Fruit fly (Drosophila melanogaster): ENCODE results near the gene CG13847.
A peak's percentile ranks its signal among the peaks of the same experiment; 100 is the strongest.

The CG13847 gene

dm6 chr3R:22436050-22436449, at the start of gene CG13847:
CG13847 (minus strand) TSS chr3R:22436150.
- no peak for TF ChIP-seq CG33017 (tag; optimal IDR thresholded peaks at IDR 0.05)
- TF ChIP-seq Clk (GFP tag; optimal IDR thresholded peaks at IDR 0.05) = no peak
- no peak for TF ChIP-seq Crg-1 (GFP tag; optimal IDR thresholded peaks at IDR 0.05)
- TF ChIP-seq CG12768 (GFP tag; optimal IDR thresholded peaks at IDR 0.05) = no peak
- no peak for TF ChIP-seq Hr96 (GFP tag; optimal IDR thresholded peaks at IDR 0.05)
- no peak for TF ChIP-seq bab1 (GFP tag; optimal IDR thresholded peaks at IDR 0.05)
- no peak for TF ChIP-seq pad (GFP tag; optimal IDR thresholded peaks at IDR 0.05)
- TF ChIP-seq cnc (optimal IDR thresholded peaks at IDR 0.05) = no peak
- no peak for TF ChIP-seq Mnt (GFP tag; optimal IDR thresholded peaks at IDR 0.05)

dm6 chr3R:22483537-22483936, 47.6 kb upstream of the CG13847 start:
- no peak for TF ChIP-seq Crg-1 (GFP tag; optimal IDR thresholded peaks at IDR 0.05)
- TF ChIP-seq ovo (GFP tag; optimal IDR thresholded peaks at IDR 0.05) = no peak
- TF ChIP-seq cnc (optimal IDR thresholded peaks at IDR 0.05) = no peak
- no peak for TF ChIP-seq bab1 (GFP tag; optimal IDR thresholded peaks at IDR 0.05)
- no peak for TF ChIP-seq CG33017 (tag; optimal IDR thresholded peaks at IDR 0.05)
- no peak for TF ChIP-seq kay (GFP tag; ENCODE audit: borderline replicate concordance)
- no peak for TF ChIP-seq CG7045 (GFP tag; optimal IDR thresholded peaks at IDR 0.05)
- TF ChIP-seq tj (GFP tag; optimal IDR thresholded peaks at IDR 0.05) = no peak
- TF ChIP-seq Hr96 (GFP tag; optimal IDR thresholded peaks at IDR 0.05) = no peak
- no peak for TF ChIP-seq CG14711 (tag; optimal IDR thresholded peaks at IDR 0.05)
- TF ChIP-seq CG11617 (GFP tag; optimal IDR thresholded peaks at IDR 0.05) = no peak

dm6 chr3R:22470064-22470463, 34.1 kb upstream of the CG13847 start:
- TF ChIP-seq cnc (optimal IDR thresholded peaks at IDR 0.05) (no peak), CG7101 (tag; optimal IDR thresholded peaks at IDR 0.05) (no peak), ovo (GFP tag; optimal IDR thresholded peaks at IDR 0.05) (no peak), cic (GFP tag; optimal IDR thresholded peaks at IDR 0.05) (peak; percentile 61)

- TF ChIP-seq Clk (GFP tag; optimal IDR thresholded peaks at IDR 0.05) (peak; percentile 66), CG33017 (tag; optimal IDR thresholded peaks at IDR 0.05) (peak; percentile 86), kay (GFP tag; ENCODE audit: borderline replicate concordance) (no peak), cic (GFP tag; optimal IDR thresholded peaks at IDR 0.05) (peak; percentile 55), Hr96 (GFP tag; optimal IDR thresholded peaks at IDR 0.05) (peak; percentile 78), cnc (optimal IDR thresholded peaks at IDR 0.05) (no peak), Mnt (GFP tag; optimal IDR thresholded peaks at IDR 0.05) (peak; percentile 65), CG14711 (tag; optimal IDR thresholded peaks at IDR 0.05) (peak; percentile 63), Crg-1 (GFP tag; optimal IDR thresholded peaks at IDR 0.05) (no peak), toe (GFP tag; optimal IDR thresholded peaks at IDR 0.05) (peak; percentile 56), tj (GFP tag; optimal IDR thresholded peaks at IDR 0.05) (no peak), CG11617 (GFP tag; optimal IDR thresholded peaks at IDR 0.05) (peak; percentile 0), CG7101 (tag; optimal IDR thresholded peaks at IDR 0.05) (peak; percentile 81), CG7045 (GFP tag; optimal IDR thresholded peaks at IDR 0.05) (peak; percentile 77), CG12768 (GFP tag; optimal IDR thresholded peaks at IDR 0.05) (peak; percentile 84), bab1 (GFP tag; optimal IDR thresholded peaks at IDR 0.05) (no peak), CG5204 (GFP tag; optimal IDR thresholded peaks at IDR 0.05) (no peak), ovo (GFP tag; optimal IDR thresholded peaks at IDR 0.05) (no peak), CG1620 (GFP tag; optimal IDR thresholded peaks at IDR 0.05) (no peak), pad (GFP tag; optimal IDR thresholded peaks at IDR 0.05) (peak; percentile 9)
Measured at dm6 chr3R:22468829-22469487, 33.0 kb upstream of the CG13847 start.

DNA sequence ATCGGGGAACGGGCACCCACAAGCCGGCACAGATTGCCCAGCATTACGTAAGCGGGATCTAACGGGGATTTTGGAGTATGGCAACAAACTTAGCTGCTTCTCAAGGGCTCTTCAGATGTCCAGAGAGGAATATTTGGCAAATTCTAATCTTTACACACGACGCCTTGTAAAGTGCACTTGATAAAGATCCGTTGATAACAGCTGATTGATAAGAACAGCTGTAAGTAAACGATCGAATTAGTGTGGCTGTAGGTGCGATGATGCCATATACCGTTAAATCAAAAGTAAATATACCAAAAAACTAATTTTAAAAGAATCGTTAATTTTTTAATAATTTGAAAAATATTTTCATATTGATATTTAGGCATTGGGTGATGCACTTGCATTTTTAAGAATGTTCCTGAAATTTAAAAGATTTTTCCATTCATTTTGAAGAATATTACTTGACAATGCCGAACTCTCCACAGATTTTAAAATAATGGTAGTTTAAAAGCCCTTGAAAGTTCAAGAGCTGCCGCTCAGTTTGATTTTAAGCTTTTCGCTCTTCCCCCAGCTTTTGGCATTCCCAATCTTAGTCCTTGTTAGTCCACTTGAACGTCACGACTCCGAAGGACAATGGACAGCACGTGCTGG, 32.1 kb upstream of the CG13847 start, which contains the start of the genes CG5377 and Nrx-1:
Gene CG5377, minus strand, starts transcription at position 219 of the 633 bp plus-strand sequence.
Gene Nrx-1, plus strand, starts transcription at position 574 of the 633 bp plus-strand sequence.
- no peak for TF ChIP-seq tj (GFP tag; optimal IDR thresholded peaks at IDR 0.05)
- TF ChIP-seq CG7101 (tag; optimal IDR thresholded peaks at IDR 0.05) = no peak
- no peak for TF ChIP-seq Mnt (GFP tag; optimal IDR thresholded peaks at IDR 0.05)
- TF ChIP-seq ovo (GFP tag; optimal IDR thresholded peaks at IDR 0.05) = peak; percentile 79
- peak; percentile 19 for TF ChIP-seq cic (GFP tag; optimal IDR thresholded peaks at IDR 0.05)
- peak; percentile 60 for TF ChIP-seq bab1 (GFP tag; optimal IDR thresholded peaks at IDR 0.05)
- TF ChIP-seq CG7045 (GFP tag; optimal IDR thresholded peaks at IDR 0.05) = no peak
- TF ChIP-seq kay (GFP tag; ENCODE audit: borderline replicate concordance) = peak; percentile 74

DNA sequence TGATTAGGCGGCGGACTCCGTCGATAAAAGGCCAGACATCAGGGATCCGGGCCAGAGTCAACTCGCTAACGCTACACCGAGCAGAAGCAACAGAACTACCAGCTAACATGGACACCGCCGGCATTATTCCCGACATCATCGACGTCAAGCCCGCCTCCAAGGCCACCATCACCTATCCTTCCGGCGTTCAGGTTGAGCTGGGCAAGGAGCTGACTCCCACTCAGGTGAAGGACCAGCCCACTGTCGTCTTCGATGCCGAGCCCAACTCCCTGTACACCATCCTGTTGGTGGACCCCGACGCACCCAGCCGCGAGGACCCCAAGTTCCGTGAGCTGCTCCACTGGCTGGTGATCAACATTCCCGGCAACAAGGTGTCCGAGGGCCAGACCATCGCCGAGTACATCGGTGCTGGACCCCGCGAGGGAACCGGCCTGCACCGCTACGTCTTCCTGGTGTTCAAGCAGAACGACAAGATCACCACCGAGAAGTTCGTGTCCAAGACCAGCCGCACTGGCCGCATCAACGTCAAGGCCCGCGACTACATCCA, 30.1 kb upstream of the CG13847 start, which contains the start of gene Pebp1:
Gene Pebp1, plus strand, starts transcription at position 51 of the 547 bp plus-strand sequence.
- TF ChIP-seq bab1 (GFP tag; optimal IDR thresholded peaks at IDR 0.05) = no peak
- no peak for TF ChIP-seq Hr96 (GFP tag; optimal IDR thresholded peaks at IDR 0.05)
- no peak for TF ChIP-seq CG12768 (GFP tag; optimal IDR thresholded peaks at IDR 0.05)
- no peak for TF ChIP-seq tj (GFP tag; optimal IDR thresholded peaks at IDR 0.05)
- TF ChIP-seq pad (GFP tag; optimal IDR thresholded peaks at IDR 0.05) = no peak
